Worm (Caenorhabditis elegans) whole organism, mixed stage, embryonic: ENCODE results near the gene tag-51.

ENCODE experiments used
- elt-1 ChIP-seq: sonication (generic microtip); optimal IDR thresholded peaks from 2 replicates; lab custom pipeline; 2017; ENCODE audit warnings: missing genetic modification characterization, mild to moderate bottlenecking, missing compliant biosample characterization, antibody characterized with exemption, moderate library complexity, borderline replicate concordance; ENCODE audit not compliant: insufficient read depth
- elt-3 ChIP-seq: fragments of 150-350 bp; optimal IDR thresholded peaks from 2 replicates; lab custom pipeline; 2014; ENCODE audit warnings: missing biosample characterization, missing genetic modification characterization
- flh-1 ChIP-seq: fragments of 200-800 bp; sonication (Bioruptor generic); optimal IDR thresholded peaks from 2 replicates; lab custom pipeline; 2018; ENCODE audit warnings: mild to moderate bottlenecking, missing genetic modification characterization, moderate library complexity, missing compliant biosample characterization
- hlh-1 ChIP-seq: fragments of 150-350 bp; optimal IDR thresholded peaks from 2 replicates; lab custom pipeline; 2014; ENCODE audit warnings: missing biosample characterization, missing genetic modification reagents, missing genetic modification characterization
- lin-32 ChIP-seq: fragments of 200-800 bp; sonication (Bioruptor generic); optimal IDR thresholded peaks from 2 replicates; lab custom pipeline; 2018; ENCODE audit warnings: mild to moderate bottlenecking, missing genetic modification characterization, missing compliant biosample characterization
- mls-2 ChIP-seq: sonication (generic microtip); optimal IDR thresholded peaks from 2 replicates; lab custom pipeline; 2016; ENCODE audit warnings: mild to moderate bottlenecking, missing genetic modification characterization, moderate library complexity, missing compliant biosample characterization
- nhr-12 ChIP-seq: fragments of 150-350 bp; optimal IDR thresholded peaks from 2 replicates; lab custom pipeline; 2014; ENCODE audit warnings: missing biosample characterization, missing genetic modification characterization
- nhr-237 ChIP-seq: fragments of 150-350 bp; optimal IDR thresholded peaks from 2 replicates; lab custom pipeline; 2014; ENCODE audit warnings: missing biosample characterization, missing genetic modification characterization
- sptf-1 ChIP-seq: sonication (generic microtip); optimal IDR thresholded peaks from 2 replicates; lab custom pipeline; 2017; ENCODE audit warnings: mild to moderate bottlenecking, missing genetic modification characterization, moderate library complexity, missing compliant biosample characterization
- unc-62 ChIP-seq: fragments of 150-350 bp; optimal IDR thresholded peaks from 2 replicates; lab custom pipeline; 2014; ENCODE audit warnings: missing biosample characterization, missing genetic modification reagents, missing genetic modification characterization

DNA sequence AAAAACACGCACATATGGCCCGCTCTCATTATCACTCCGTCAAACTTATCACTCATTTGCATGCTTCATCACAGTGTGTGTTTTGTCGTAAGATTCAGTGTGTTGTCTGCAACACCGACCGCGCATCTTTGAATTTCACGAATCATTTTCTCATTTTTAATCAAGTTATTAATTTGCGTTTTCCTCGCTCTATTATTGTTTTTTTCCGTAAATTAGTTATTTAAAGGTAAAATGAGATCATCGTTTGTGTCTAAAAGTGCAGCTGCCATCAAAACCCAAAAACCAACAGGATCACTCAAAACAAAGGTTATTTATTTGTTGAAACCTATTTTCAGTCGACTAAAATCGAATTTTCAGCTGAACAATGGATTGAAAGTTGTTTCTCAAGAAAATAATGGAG lies 25.6 kb downstream of the tag-51 start, which contains the start of the genes T24C4.5 and ucr-2.3:
- no peak for TF ChIP-seq elt-3
- TF ChIP-seq nhr-237 (tag; lab: Kevin White, UChicago): no peak
- no peak for TF ChIP-seq hlh-1 (tag; lab: Kevin White, UChicago)
- no peak for TF ChIP-seq elt-1 (tag; lab: Kevin White, UChicago)
- no peak for TF ChIP-seq sptf-1
- TF ChIP-seq lin-32 (GFP tag; lab: Kevin White, UChicago): no peak
- no peak for TF ChIP-seq unc-62
- no peak for TF ChIP-seq mls-2 (tag; lab: Kevin White, UChicago)
- no peak for TF ChIP-seq nhr-12 (tag; lab: Kevin White, UChicago)
- TF ChIP-seq flh-1 (GFP tag; lab: Kevin White, UChicago): no peak
